Fruit fly (Drosophila melanogaster) whole organism, prepupa: ENCODE data around the gene CG11168.

ENCODE experiments used
- CG10631 ChIP-seq: fragments of 200-800 bp; sonication (Bioruptor generic); optimal IDR thresholded peaks from 2 replicates; lab custom pipeline; 2016; ENCODE audit warnings: missing biosample characterization, missing genetic modification characterization
- CG10669 ChIP-seq: fragments of 200-800 bp; sonication (Bioruptor generic); optimal IDR thresholded peaks from 3 replicates; lab custom pipeline; 2018; ENCODE audit warnings: missing biosample characterization, mild to moderate bottlenecking, missing genetic modification characterization, moderate library complexity
- CG11294 ChIP-seq: fragments of 200-800 bp; sonication (Bioruptor generic); IDR thresholded peaks from 2 replicates; pipeline ENCODE4 v1.3.6; 2022; ENCODE audit warnings: missing biosample characterization, missing genetic modification characterization
- CG11762 ChIP-seq: fragments of 200-800 bp; sonication (Bioruptor generic); optimal IDR thresholded peaks from 3 replicates; lab custom pipeline; 2016; ENCODE audit warnings: missing biosample characterization, missing genetic modification characterization; ENCODE audit not compliant: insufficient read depth
- CG11902 ChIP-seq: fragments of 200-800 bp; sonication (Bioruptor generic); optimal IDR thresholded peaks from 3 replicates; lab custom pipeline; 2016; ENCODE audit warnings: missing biosample characterization, missing genetic modification characterization
- CG15336 ChIP-seq: fragments of 200-800 bp; sonication (Bioruptor generic); IDR thresholded peaks from 2 replicates; pipeline ENCODE4 v1.3.6; 2022; ENCODE audit warnings: missing biosample characterization, missing genetic modification characterization
- CG1621 ChIP-seq: fragments of 200-800 bp; sonication (Bioruptor generic); optimal IDR thresholded peaks from 3 replicates; lab custom pipeline; 2018; ENCODE audit warnings: missing biosample characterization, mild to moderate bottlenecking, missing genetic modification characterization
- CG16779 ChIP-seq: fragments of 200-800 bp; sonication (Bioruptor generic); optimal IDR thresholded peaks from 3 replicates; lab custom pipeline; 2017; ENCODE audit warnings: missing biosample characterization, mild to moderate bottlenecking, missing genetic modification characterization
- CG3032 ChIP-seq: fragments of 200-800 bp; optimal IDR thresholded peaks from 2 replicates; lab custom pipeline; 2019; ENCODE audit warnings: missing biosample characterization, mild to moderate bottlenecking, missing genetic modification characterization, moderate library complexity
- CG34406 ChIP-seq: fragments of 200-800 bp; sonication (Bioruptor generic); optimal IDR thresholded peaks from 3 replicates; lab custom pipeline; 2016; ENCODE audit warnings: missing biosample characterization, missing genetic modification characterization
- CG3919 ChIP-seq: fragments of 200-800 bp; sonication (Bioruptor generic); optimal IDR thresholded peaks from 3 replicates; lab custom pipeline; 2016; ENCODE audit warnings: missing biosample characterization, missing genetic modification characterization
- CG6276 ChIP-seq: fragments of 200-800 bp; sonication (Bioruptor generic); optimal IDR thresholded peaks from 2 replicates; lab custom pipeline; 2017; ENCODE audit warnings: missing biosample characterization, mild to moderate bottlenecking, missing genetic modification characterization
- CG6808 ChIP-seq: fragments of 200-800 bp; sonication (Bioruptor generic); optimal IDR thresholded peaks from 3 replicates; lab custom pipeline; 2017; ENCODE audit warnings: missing biosample characterization, missing genetic modification characterization, mild to moderate bottlenecking, moderate library complexity, missing genetic modification reagents
- CG6854 ChIP-seq: fragments of 200-800 bp; sonication (Bioruptor generic); optimal IDR thresholded peaks from 2 replicates; lab custom pipeline; 2017; ENCODE audit warnings: missing biosample characterization, mild to moderate bottlenecking, missing genetic modification characterization
- CG7368 ChIP-seq: fragments of 200-800 bp; sonication (Bioruptor generic); optimal IDR thresholded peaks from 3 replicates; lab custom pipeline; 2016; ENCODE audit warnings: missing biosample characterization, missing genetic modification characterization
- CG8119 ChIP-seq: fragments of 200-800 bp; sonication (Bioruptor generic); IDR thresholded peaks from 3 replicates; pipeline ENCODE4 v1.3.6; 2022; ENCODE audit warnings: missing biosample characterization, missing genetic modification characterization
- CG8632 ChIP-seq: fragments of 200-800 bp; sonication (Bioruptor generic); optimal IDR thresholded peaks from 3 replicates; lab custom pipeline; 2016; ENCODE audit warnings: missing biosample characterization, missing genetic modification characterization
- Eip75B ChIP-seq: fragments of 200-800 bp; sonication (Bioruptor generic); optimal IDR thresholded peaks from 3 replicates; lab custom pipeline; 2016; ENCODE audit warnings: missing biosample characterization, missing genetic modification characterization
- Eip78C ChIP-seq: fragments of 200-800 bp; sonication (Bioruptor generic); peaks from one replicate; lab custom pipeline; 2016; ENCODE audit warnings: missing biosample characterization, missing genetic modification characterization
- Ets96B ChIP-seq: fragments of 200-800 bp; optimal IDR thresholded peaks from 2 replicates; lab custom pipeline; 2019; ENCODE audit warnings: missing biosample characterization, mild to moderate bottlenecking, missing genetic modification characterization, moderate library complexity
- Gug ChIP-seq: fragments of 200-800 bp; sonication (Bioruptor generic); IDR thresholded peaks from 2 replicates; pipeline ENCODE4 v1.3.6; 2022; ENCODE audit warnings: missing biosample characterization, missing genetic modification characterization
- Hr38 ChIP-seq: sonication (Bioruptor generic); optimal IDR thresholded peaks from 2 replicates; lab custom pipeline; 2016; ENCODE audit warnings: missing biosample characterization, missing genetic modification characterization
- Hr4 ChIP-seq: fragments of 200-800 bp; sonication (Bioruptor generic); optimal IDR thresholded peaks from 3 replicates; lab custom pipeline; 2016; ENCODE audit warnings: missing biosample characterization, missing genetic modification characterization
- Met ChIP-seq: fragments of 200-800 bp; sonication (Bioruptor generic); optimal IDR thresholded peaks from 3 replicates; lab custom pipeline; 2016; ENCODE audit warnings: missing biosample characterization, missing genetic modification characterization
- OdsH ChIP-seq: fragments of 200-800 bp; sonication (Bioruptor generic); optimal IDR thresholded peaks from 3 replicates; lab custom pipeline; 2016; ENCODE audit warnings: missing biosample characterization, missing genetic modification characterization
- Sox14 ChIP-seq: fragments of 200-800 bp; sonication (Bioruptor generic); optimal IDR thresholded peaks from 3 replicates; lab custom pipeline; 2016; ENCODE audit warnings: missing biosample characterization, missing genetic modification characterization
- achi ChIP-seq: fragments of 200-800 bp; sonication (Bioruptor generic); optimal IDR thresholded peaks from 3 replicates; lab custom pipeline; 2016; ENCODE audit warnings: missing biosample characterization, missing genetic modification characterization
- acj6 ChIP-seq: fragments of 200-800 bp; sonication (Bioruptor generic); optimal IDR thresholded peaks from 3 replicates; lab custom pipeline; 2016; ENCODE audit warnings: missing biosample characterization, missing genetic modification characterization
- cyc ChIP-seq: fragments of 200-800 bp; sonication (Bioruptor generic); optimal IDR thresholded peaks from 3 replicates; lab custom pipeline; 2016; ENCODE audit warnings: missing biosample characterization, missing genetic modification characterization
- dac ChIP-seq: fragments of 200-800 bp; sonication (Bioruptor generic); optimal IDR thresholded peaks from 2 replicates; lab custom pipeline; 2017; ENCODE audit warnings: missing biosample characterization, mild to moderate bottlenecking, missing genetic modification characterization
- dsx ChIP-seq: fragments of 200-800 bp; optimal IDR thresholded peaks from 3 replicates; lab custom pipeline; 2019; ENCODE audit warnings: missing biosample characterization, mild to moderate bottlenecking, missing genetic modification characterization, moderate library complexity; ENCODE audit not compliant: poor library complexity, severe bottlenecking
- eg ChIP-seq: fragments of 200-800 bp; sonication (Bioruptor generic); IDR thresholded peaks from 3 replicates; pipeline ENCODE4 v1.3.6; 2022; ENCODE audit warnings: missing biosample characterization, missing genetic modification characterization
- fd59A ChIP-seq: fragments of 200-800 bp; sonication (Bioruptor generic); optimal IDR thresholded peaks from 2 replicates; lab custom pipeline; 2017; ENCODE audit warnings: missing biosample characterization, mild to moderate bottlenecking, missing genetic modification characterization, missing genetic modification reagents
- fd85E ChIP-seq: fragments of 200-800 bp; sonication (Bioruptor generic); optimal IDR thresholded peaks from 3 replicates; lab custom pipeline; 2016; ENCODE audit warnings: missing biosample characterization, missing genetic modification characterization
- lz ChIP-seq: fragments of 200-800 bp; sonication (Bioruptor generic); optimal IDR thresholded peaks from 3 replicates; lab custom pipeline; 2016; ENCODE audit warnings: missing biosample characterization, missing genetic modification characterization
- net ChIP-seq: fragments of 200-800 bp; sonication (Bioruptor generic); optimal IDR thresholded peaks from 3 replicates; lab custom pipeline; 2016; ENCODE audit warnings: missing biosample characterization, missing genetic modification characterization
- pdm3 ChIP-seq: fragments of 200-800 bp; sonication (Bioruptor generic); optimal IDR thresholded peaks from 3 replicates; lab custom pipeline; 2016; ENCODE audit warnings: missing biosample characterization, missing genetic modification characterization
- salr ChIP-seq, 2 experiments: fragments of 200-800 bp; sonication (Bioruptor generic); optimal IDR thresholded peaks; 3 replicates each; lab custom pipeline; 2016 to 2018; ENCODE audit warnings: missing biosample characterization in 2 of 2, missing genetic modification characterization in 2 of 2, mild to moderate bottlenecking in 1 of 2
- spab ChIP-seq: fragments of 200-800 bp; sonication (Bioruptor generic); optimal IDR thresholded peaks from 2 replicates; lab custom pipeline; 2017; ENCODE audit warnings: missing biosample characterization, mild to moderate bottlenecking, missing genetic modification characterization, missing genetic modification reagents
- ss ChIP-seq, 2 experiments: fragments of 200-800 bp; sonication (Bioruptor generic); optimal IDR thresholded peaks; 2 replicates in 1 of 2; 3 replicates in 1 of 2; lab custom pipeline; 2017 to 2018; ENCODE audit warnings: mild to moderate bottlenecking in 2 of 2, missing biosample characterization in 2 of 2, missing genetic modification characterization in 2 of 2, moderate library complexity in 1 of 2
- svp ChIP-seq: fragments of 200-800 bp; sonication (Bioruptor generic); peaks from one replicate; lab custom pipeline; 2016; ENCODE audit warnings: missing biosample characterization, missing genetic modification characterization

CG11168 gene

DNA sequence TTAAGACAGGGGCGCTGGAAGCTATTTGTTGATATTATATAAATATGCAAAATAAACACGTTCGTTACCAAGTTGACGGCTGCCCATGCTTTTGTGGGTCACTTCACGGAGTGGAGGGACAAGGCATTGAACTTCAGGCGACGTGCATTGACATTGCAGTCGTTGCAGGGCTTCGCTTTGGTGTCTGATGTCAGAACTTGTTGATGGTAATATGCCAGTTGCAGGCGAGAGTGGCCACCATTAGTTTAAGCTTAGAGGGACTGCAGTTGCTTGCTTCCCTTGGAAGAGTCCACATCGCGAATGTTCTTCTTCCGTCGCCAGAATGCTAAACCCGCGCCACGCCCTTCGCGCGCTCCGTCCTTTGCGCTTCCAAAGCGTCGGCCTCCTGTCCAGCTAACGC lies 29.4 kb downstream of the CG11168 start, which contains the start of gene mah:
Gene mah (plus strand): TSS at position 301 of the 400 bp plus-strand sequence.
- TF ChIP-seq Hr38 (GFP tag; lab: Kevin White, UChicago) (no peak), Eip78C (GFP tag; lab: Kevin White, UChicago) (no peak), pdm3 (GFP tag; lab: Kevin White, UChicago) (no peak), svp (GFP tag; lab: Kevin White, UChicago) (peak; percentile 2)

DNA sequence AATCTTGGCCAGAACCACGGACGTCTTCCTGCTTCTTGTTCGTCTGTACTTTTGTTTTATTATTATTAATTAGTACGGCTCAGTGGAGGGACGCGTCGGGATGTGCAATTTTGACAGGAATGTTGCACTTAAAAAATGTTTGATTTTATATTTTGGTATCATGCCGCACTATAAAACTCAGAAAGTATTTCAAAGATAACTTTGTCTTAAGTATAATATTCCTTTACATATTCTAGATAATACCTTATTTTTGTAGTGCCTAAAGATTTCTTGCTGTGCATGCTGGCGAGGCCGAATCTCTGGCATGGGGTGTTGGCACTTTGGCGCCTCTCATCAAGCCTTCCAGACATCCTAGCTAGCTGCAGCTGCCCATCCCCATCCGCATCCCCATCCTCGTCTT lies 35.2 kb downstream of the CG11168 start:
- no peak for TF ChIP-seq CG11762 (GFP tag; lab: Kevin White, UChicago)
- TF ChIP-seq CG11294 (GFP tag; lab: Robert Waterston, UW), result no peak
- TF ChIP-seq achi (GFP tag; lab: Kevin White, UChicago), result peak; percentile 15
- peak; percentile 57 for TF ChIP-seq dsx
- no peak for TF ChIP-seq CG15336 (GFP tag; lab: Robert Waterston, UW)
- TF ChIP-seq CG8632 (GFP tag; lab: Kevin White, UChicago), result no peak
- peak; percentile 67 for TF ChIP-seq CG6808 (GFP tag; lab: Kevin White, UChicago)
- TF ChIP-seq acj6, result no peak
- peak; percentile 24 to 51 for TF ChIP-seq ss (GFP tag; optimal IDR thresholded peaks at IDR 0.05; lab: Kevin White, UChicago)
- no peak for TF ChIP-seq CG7368
- TF ChIP-seq salr (GFP tag; optimal IDR thresholded peaks at IDR 0.05; lab: Kevin White, UChicago), result no peak
- no peak for TF ChIP-seq eg (GFP tag; lab: Robert Waterston, UW)
- peak; percentile 22 for TF ChIP-seq Eip75B (GFP tag; lab: Kevin White, UChicago)
- TF ChIP-seq CG11902 (GFP tag; lab: Kevin White, UChicago), result no peak
- TF ChIP-seq fd59A (GFP tag; lab: Kevin White, UChicago), result peak; percentile 56
- peak; percentile 73 for TF ChIP-seq CG3032 (tag; lab: Kevin White, UChicago)
- TF ChIP-seq Hr4 (GFP tag; lab: Kevin White, UChicago), result no peak
- peak; percentile 75 for TF ChIP-seq Eip78C (GFP tag; lab: Kevin White, UChicago)
- no peak for TF ChIP-seq svp (GFP tag; lab: Kevin White, UChicago)
- TF ChIP-seq CG10669 (GFP tag; lab: Kevin White, UChicago), result peak; percentile 58
- TF ChIP-seq net (GFP tag; lab: Kevin White, UChicago), result no peak
- TF ChIP-seq Gug, result no peak
- peak; percentile 71 for TF ChIP-seq Ets96B (tag; lab: Kevin White, UChicago)
- TF ChIP-seq CG16779, result no peak
- TF ChIP-seq lz, result no peak
- peak; percentile 9 for TF ChIP-seq Sox14
- TF ChIP-seq CG34406 (GFP tag; lab: Kevin White, UChicago), result no peak
- TF ChIP-seq OdsH (GFP tag; lab: Kevin White, UChicago), result no peak
- peak; percentile 13 for TF ChIP-seq CG3919 (GFP tag; lab: Kevin White, UChicago)
- peak; percentile 46 for TF ChIP-seq CG1621 (tag; lab: Kevin White, UChicago)
- no peak for TF ChIP-seq pdm3 (GFP tag; lab: Kevin White, UChicago)
- TF ChIP-seq Met (GFP tag; lab: Kevin White, UChicago), result no peak
- TF ChIP-seq dac (GFP tag; lab: Kevin White, UChicago), result no peak
- TF ChIP-seq spab, result peak; percentile 67
- TF ChIP-seq CG6854 (GFP tag; lab: Kevin White, UChicago), result no peak
- TF ChIP-seq CG8119 (GFP tag; lab: Robert Waterston, UW), result no peak
- TF ChIP-seq cyc (GFP tag; lab: Kevin White, UChicago), result no peak
- TF ChIP-seq fd85E (GFP tag; lab: Kevin White, UChicago), result no peak
- TF ChIP-seq CG6276, result no peak
- peak; percentile 44 for TF ChIP-seq CG10631 (GFP tag; lab: Kevin White, UChicago)
